Fruit fly (Drosophila melanogaster): ENCODE data around the gene CHMP2B.
A peak's percentile ranks its signal among the peaks of the same experiment; 100 is the strongest.

The CHMP2B gene

dm6 chr3L:5133704-5134430 lies 5.6 kb upstream of the CHMP2B start, which contains the start of gene Yod1 (continued):
- TF ChIP-seq Pdp1 (GFP tag; optimal IDR thresholded peaks at IDR 0.05) (peak in 1 of 2 experiments; percentile 67), CG7987 (GFP tag; optimal IDR thresholded peaks at IDR 0.05) (no peak), CG14050 (GFP tag; IDR thresholded peaks at IDR 0.05) (no peak), unpg (GFP tag; optimal IDR thresholded peaks at IDR 0.05) (no peak), NC2β (GFP tag; optimal IDR thresholded peaks at IDR 0.05) (no peak), CG6854 (GFP tag; optimal IDR thresholded peaks at IDR 0.05) (no peak), CG30020 (tag; optimal IDR thresholded peaks at IDR 0.05) (no peak), Sox100B (GFP tag; optimal IDR thresholded peaks at IDR 0.05) (no peak), CG17186 (GFP tag; optimal IDR thresholded peaks at IDR 0.05) (no peak), Hr39 (optimal IDR thresholded peaks at IDR 0.05) (no peak), kay (GFP tag; optimal IDR thresholded peaks at IDR 0.05) (peak; percentile 62), CG10543 (GFP tag; optimal IDR thresholded peaks at IDR 0.05) (no peak), Adf1 (GFP tag; IDR thresholded peaks at IDR 0.05) (no peak), chn (GFP tag; optimal IDR thresholded peaks at IDR 0.05) (no peak), Oaz (GFP tag; IDR thresholded peaks at IDR 0.05) (no peak), fd96Cb (tag; optimal IDR thresholded peaks at IDR 0.05) (no peak), CG10209 (GFP tag; optimal IDR thresholded peaks at IDR 0.05) (no peak), H2.0 (GFP tag; IDR thresholded peaks at IDR 0.05) (no peak), Deaf1 (tag; optimal IDR thresholded peaks at IDR 0.05) (no peak), CG12659 (GFP tag; optimal IDR thresholded peaks at IDR 0.05) (peak; percentile 57), ftz-f1 (GFP tag; optimal IDR thresholded peaks at IDR 0.05) (no peak), pnt (GFP tag; optimal IDR thresholded peaks at IDR 0.05) (no peak), CG17568 (GFP tag; optimal IDR thresholded peaks at IDR 0.05) (no peak), CG15601 (tag; optimal IDR thresholded peaks at IDR 0.05) (peak; percentile 47), CG14667 (GFP tag; IDR thresholded peaks at IDR 0.05) (no peak), en (GFP tag; optimal IDR thresholded peaks at IDR 0.05) (no peak), CG17912 (GFP tag; optimal IDR thresholded peaks at IDR 0.05) (no peak), hbn (GFP tag; IDR thresholded peaks at IDR 0.05; ENCODE audit: partially characterized antibody) (peak; percentile 68), bigmax (GFP tag; optimal IDR thresholded peaks at IDR 0.05) (no peak), CG2202 (tag; optimal IDR thresholded peaks at IDR 0.05) (no peak), row (GFP tag; IDR thresholded peaks at IDR 0.05) (no peak), disco-r (GFP tag; optimal IDR thresholded peaks at IDR 0.05) (no peak), dpn (GFP tag; optimal IDR thresholded peaks at IDR 0.05) (no peak), CG8388 (GFP tag; optimal IDR thresholded peaks at IDR 0.05) (no peak), CG12744 (GFP tag; optimal IDR thresholded peaks at IDR 0.05) (no peak), croc (GFP tag; conservative IDR thresholded peaks at IDR 0.05) (no peak), CG13424 (tag; optimal IDR thresholded peaks at IDR 0.05) (no peak), CG34376 (GFP tag; optimal IDR thresholded peaks at IDR 0.05) (no peak), her (GFP tag; optimal IDR thresholded peaks at IDR 0.05) (no peak), Sry-δ (GFP tag; optimal IDR thresholded peaks at IDR 0.05) (peak; percentile 47), Fer3 (tag; optimal IDR thresholded peaks at IDR 0.05) (no peak), ro (GFP tag; IDR thresholded peaks at IDR 0.05) (no peak), da (GFP tag; optimal IDR thresholded peaks at IDR 0.05) (no peak), CG32772 (GFP tag; IDR thresholded peaks at IDR 0.05) (peak; percentile 13; the same call in 1 of the 2 replicates), CG9609 (GFP tag; optimal IDR thresholded peaks at IDR 0.05) (no peak), Kr (GFP tag; optimal IDR thresholded peaks at IDR 0.05) (no peak), CG11085 (GFP tag; IDR thresholded peaks at IDR 0.05) (no peak), fru (optimal IDR thresholded peaks at IDR 0.05) (no peak), tna (GFP tag; IDR thresholded peaks at IDR 0.05; ENCODE audit: partially characterized antibody) (peak; percentile 70), nmo (GFP tag; optimal IDR thresholded peaks at IDR 0.05) (peak; percentile 28), CG14965 (GFP tag; optimal IDR thresholded peaks at IDR 0.05; ENCODE audit: borderline replicate concordance) (no peak)

Data from whole organism, embryonic.